Worm (Caenorhabditis elegans) whole organism, midembryonic: ENCODE results near the gene cyp-44A1.
"Not testable (repeated sequence)": the region's sequence is repeated elsewhere in the genome, so short reads cannot be mapped to it uniquely, and the experiment has no call there.

Experiments used
- T22C8.4 ChIP-seq: fragments of 200-800 bp; sonication (Bioruptor generic); IDR thresholded peaks from 2 replicates; pipeline ENCODE4 v1.3.6; 2022; ENCODE audit warnings: missing genetic modification characterization, missing compliant biosample characterization
- cog-1 ChIP-seq: sonication (generic microtip); optimal IDR thresholded peaks from 2 replicates; lab custom pipeline; 2016; ENCODE audit warnings: missing genetic modification characterization, missing compliant biosample characterization
- flt-1 ChIP-seq: fragments of 200-800 bp; sonication (Bioruptor generic); IDR thresholded peaks from 2 replicates; pipeline ENCODE4 v1.3.6; 2022; ENCODE audit warnings: missing genetic modification characterization, missing compliant biosample characterization
- klf-2 ChIP-seq: fragments of 200-800 bp; sonication (Bioruptor generic); conservative IDR thresholded peaks from 2 replicates; pipeline ENCODE4 v1.3.6; 2022; ENCODE audit warnings: missing genetic modification reagents, missing genetic modification characterization, missing compliant biosample characterization
- med-1 ChIP-seq: sonication (generic microtip); optimal IDR thresholded peaks from 2 replicates; lab custom pipeline; 2017; ENCODE audit warnings: missing genetic modification characterization, mild to moderate bottlenecking, missing compliant biosample characterization, antibody characterized with exemption, missing genetic modification reagents; ENCODE audit not compliant: insufficient read depth
- ref-1 ChIP-seq: fragments of 200-800 bp; sonication (Bioruptor generic); conservative IDR thresholded peaks from 2 replicates; pipeline ENCODE4 v1.3.6; 2022; ENCODE audit warnings: missing genetic modification reagents, missing genetic modification characterization, missing compliant biosample characterization
- tab-1 ChIP-seq: fragments of 200-800 bp; sonication (Bioruptor generic); IDR thresholded peaks from 2 replicates; pipeline ENCODE4 v1.3.6; 2022; ENCODE audit warnings: missing genetic modification characterization, missing compliant biosample characterization
- ztf-23 ChIP-seq: fragments of 200-800 bp; sonication (Bioruptor generic); IDR thresholded peaks from 2 replicates; pipeline ENCODE4 v1.3.6; 2022; ENCODE audit warnings: missing genetic modification reagents, missing genetic modification characterization, missing compliant biosample characterization
- ztf-29 ChIP-seq: fragments of 200-800 bp; sonication (Bioruptor generic); IDR thresholded peaks from 2 replicates; pipeline ENCODE4 v1.3.6; 2022; ENCODE audit warnings: missing genetic modification reagents, missing genetic modification characterization, missing compliant biosample characterization

Gene cyp-44A1

DNA sequence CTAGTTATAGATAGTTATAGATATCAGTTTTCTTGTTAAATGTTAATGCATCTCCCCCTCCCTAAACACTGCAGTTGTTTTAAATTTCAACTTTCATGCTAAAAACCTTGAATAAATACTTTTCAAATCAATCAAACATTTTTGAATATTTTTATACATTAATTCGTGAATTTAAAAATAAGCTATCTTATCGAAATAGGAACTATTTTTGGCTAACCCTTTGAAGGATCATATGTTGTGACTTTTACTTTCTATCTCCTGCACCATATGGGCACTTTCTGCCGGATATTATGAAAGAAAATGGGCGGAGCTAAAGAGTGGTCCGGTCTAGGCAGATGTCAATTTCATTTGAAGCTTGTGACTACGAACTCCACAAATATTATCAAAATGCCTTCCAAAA lies 18.8 kb downstream of the cyp-44A1 start, which contains the start of gene ZK177.11:
ZK177.11 (plus strand) TSS at position 301 of the 400 bp plus-strand sequence.
- no peak for TF ChIP-seq klf-2

- TF ChIP-seq med-1 (GFP tag; lab: Kevin White, UChicago) (no peak), flt-1 (GFP tag; lab: Robert Waterston, UW) (no peak), ztf-23 (GFP tag; lab: Robert Waterston, UW) (no peak), klf-2 (no peak), T22C8.4 (GFP tag; lab: Robert Waterston, UW) (no peak), ztf-29 (GFP tag; lab: Robert Waterston, UW) (no peak)
These were observed 21.5 kb downstream of the cyp-44A1 start, which contains the start of gene tbx-35 for ce11 chrII:5525297-5525696. Gene tbx-35 (minus strand): TSS chrII:5525397.

- TF ChIP-seq klf-2: no peak
- no peak for TF ChIP-seq T22C8.4 (GFP tag; lab: Robert Waterston, UW)
- TF ChIP-seq ref-1 (GFP tag; lab: Robert Waterston, UW): no peak
- no peak for TF ChIP-seq med-1 (GFP tag; lab: Kevin White, UChicago)
- no peak for TF ChIP-seq cog-1 (tag; lab: Kevin White, UChicago)
- no peak for TF ChIP-seq flt-1 (GFP tag; lab: Robert Waterston, UW)
- no peak for TF ChIP-seq ztf-23 (GFP tag; lab: Robert Waterston, UW)
- no peak for TF ChIP-seq ztf-29 (GFP tag; lab: Robert Waterston, UW)
- TF ChIP-seq tab-1 (GFP tag; lab: Robert Waterston, UW): no peak
These were observed 24.0 kb downstream of the cyp-44A1 start, which contains the start of gene ZK177.1 for ce11 chrII:5527841-5528240. Gene ZK177.1 (plus strand): TSS chrII:5528141.

DNA sequence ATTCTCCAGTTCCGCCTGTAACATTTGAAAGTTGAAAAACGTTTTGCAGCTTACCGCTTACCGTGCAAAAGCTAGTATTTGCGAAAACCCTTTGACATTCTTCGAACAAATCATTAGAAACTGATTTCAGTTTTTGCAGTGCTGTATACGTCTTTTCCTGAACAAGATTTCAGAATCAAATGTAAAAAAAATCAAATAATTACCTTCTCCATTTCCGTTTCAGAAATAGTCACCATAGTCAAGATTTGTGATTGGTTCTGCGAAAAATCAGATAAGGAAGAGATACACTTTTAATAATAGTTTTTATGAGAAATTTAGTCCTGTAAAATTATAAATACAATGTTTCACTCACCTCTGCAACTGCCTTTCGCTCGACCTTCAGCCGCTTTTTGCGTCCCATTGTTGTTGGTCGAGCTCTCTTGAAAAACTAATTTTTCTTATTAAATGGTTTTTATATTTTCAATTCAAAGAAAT lies 28.0 kb downstream of the cyp-44A1 start, which contains the start of gene C17C3.9:
C17C3.9 (minus strand) TSS at position 424 of the 474 bp plus-strand sequence.
- TF ChIP-seq tab-1 (GFP tag; lab: Robert Waterston, UW): no peak
- TF ChIP-seq ztf-29 (GFP tag; lab: Robert Waterston, UW): no peak
- TF ChIP-seq ztf-23 (GFP tag; lab: Robert Waterston, UW): no peak
- no peak for TF ChIP-seq klf-2
- no peak for TF ChIP-seq med-1 (GFP tag; lab: Kevin White, UChicago)
- no peak for TF ChIP-seq T22C8.4 (GFP tag; lab: Robert Waterston, UW)
- TF ChIP-seq cog-1 (tag; lab: Kevin White, UChicago): no peak
- no peak for TF ChIP-seq ref-1 (GFP tag; lab: Robert Waterston, UW)
- no peak for TF ChIP-seq flt-1 (GFP tag; lab: Robert Waterston, UW)

- TF ChIP-seq cog-1 (tag; lab: Kevin White, UChicago): no peak
- no peak for TF ChIP-seq tab-1 (GFP tag; lab: Robert Waterston, UW)
- no peak for TF ChIP-seq klf-2
- TF ChIP-seq med-1 (GFP tag; lab: Kevin White, UChicago): no peak
- TF ChIP-seq T22C8.4 (GFP tag; lab: Robert Waterston, UW): no peak
- no peak for TF ChIP-seq ref-1 (GFP tag; lab: Robert Waterston, UW)
These were observed 29.8 kb downstream of the cyp-44A1 start, which contains the start of gene hlh-26 for ce11 chrII:5533642-5534041. Gene hlh-26 (minus strand): TSS chrII:5533742.

DNA sequence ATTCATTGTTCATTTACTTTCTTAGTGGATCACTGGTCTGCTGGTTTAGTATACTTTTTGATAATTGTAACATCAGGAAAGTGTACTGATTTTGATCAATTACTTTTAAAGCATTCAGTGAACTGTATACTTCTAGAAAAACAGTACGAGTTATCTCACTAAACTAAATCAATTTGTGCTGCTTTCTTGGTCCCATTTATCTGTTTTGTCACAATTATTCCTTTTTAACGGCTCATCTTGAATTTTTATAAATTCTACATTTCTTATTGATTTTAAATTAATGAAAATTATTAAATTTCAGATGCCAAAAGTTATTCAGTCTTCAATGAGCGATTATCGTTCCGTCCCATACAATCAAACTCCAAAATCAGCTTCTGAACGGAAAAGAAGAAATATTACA lies 31.1 kb downstream of the cyp-44A1 start, which contains the start of gene hlh-25:
hlh-25 (plus strand) TSS at position 301 of the 400 bp plus-strand sequence.
- TF ChIP-seq med-1 (GFP tag; lab: Kevin White, UChicago); ztf-23 (GFP tag; lab: Robert Waterston, UW); ref-1 (GFP tag; lab: Robert Waterston, UW): not testable (repeated sequence)

DNA sequence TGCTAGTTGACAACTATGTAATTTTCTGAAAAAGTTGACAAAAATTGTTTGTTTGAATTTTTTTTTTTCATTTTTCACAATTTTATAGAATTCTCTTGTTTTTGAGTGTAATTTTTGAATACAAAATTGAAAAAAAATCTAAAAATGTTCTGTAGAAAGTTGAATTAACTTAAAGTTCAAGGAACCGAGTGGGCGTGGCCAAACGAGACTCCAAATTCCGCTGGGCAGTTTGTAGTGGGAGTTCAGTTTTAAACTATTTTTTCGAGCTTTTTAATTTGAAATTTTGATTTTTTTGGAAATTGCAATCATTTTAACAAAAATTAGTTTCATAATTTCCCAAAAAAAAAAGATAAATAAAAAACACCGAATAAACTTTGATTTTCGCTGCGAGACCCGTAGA lies 33.2 kb downstream of the cyp-44A1 start:
- TF ChIP-seq T22C8.4 (GFP tag; lab: Robert Waterston, UW) (no peak), med-1 (GFP tag; lab: Kevin White, UChicago) (no peak), ztf-23 (GFP tag; lab: Robert Waterston, UW) (no peak), cog-1 (tag; lab: Kevin White, UChicago) (no peak), ref-1 (GFP tag; lab: Robert Waterston, UW) (no peak), flt-1 (GFP tag; lab: Robert Waterston, UW) (no peak), tab-1 (GFP tag; lab: Robert Waterston, UW) (no peak), klf-2 (no peak), ztf-29 (GFP tag; lab: Robert Waterston, UW) (no peak)

ce11 chrII:5537524-5537923 lies 33.7 kb downstream of the cyp-44A1 start, which contains the start of gene C17C3.11:
Gene C17C3.11 (plus strand): TSS chrII:5537824.
- no peak for TF ChIP-seq ztf-23 (GFP tag; lab: Robert Waterston, UW)
- no peak for TF ChIP-seq ref-1 (GFP tag; lab: Robert Waterston, UW)
- TF ChIP-seq klf-2: no peak
- TF ChIP-seq ztf-29 (GFP tag; lab: Robert Waterston, UW): no peak
- no peak for TF ChIP-seq tab-1 (GFP tag; lab: Robert Waterston, UW)
- no peak for TF ChIP-seq flt-1 (GFP tag; lab: Robert Waterston, UW)
- no peak for TF ChIP-seq T22C8.4 (GFP tag; lab: Robert Waterston, UW)
- TF ChIP-seq med-1 (GFP tag; lab: Kevin White, UChicago): no peak

- not testable (repeated sequence) for TF ChIP-seq ztf-29, T22C8.4, ref-1 (GFP tag; lab: Robert Waterston, UW)
These were observed 36.3 kb downstream of the cyp-44A1 start, which contains the start of gene hlh-27 for ce11 chrII:5540113-5540512. Gene hlh-27 (minus strand): TSS chrII:5540213.

DNA sequence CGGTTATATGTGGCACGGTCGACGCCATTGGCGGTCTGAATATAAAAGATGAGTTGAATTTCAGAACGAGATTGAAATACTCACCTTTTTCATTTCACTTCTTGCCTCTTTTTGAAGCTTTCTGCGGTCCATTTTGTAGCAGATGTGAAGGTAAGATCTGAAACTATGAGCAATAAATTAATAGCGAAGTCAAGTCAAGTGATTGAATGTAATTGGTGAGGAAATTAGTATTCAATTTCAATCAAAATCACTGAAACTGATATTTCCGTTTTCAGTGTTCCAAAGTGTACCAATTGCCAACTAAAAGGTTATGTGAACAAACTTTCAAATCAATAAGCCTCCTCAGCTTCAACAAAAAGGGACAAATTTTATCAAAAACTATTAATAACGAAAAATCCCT lies 37.8 kb downstream of the cyp-44A1 start, which contains the start of gene C17C3.24:
C17C3.24 (minus strand) TSS at position 101 of the 400 bp plus-strand sequence.
- no peak for TF ChIP-seq ztf-29 (GFP tag; lab: Robert Waterston, UW)
- TF ChIP-seq ztf-23 (GFP tag; lab: Robert Waterston, UW): no peak
- no peak for TF ChIP-seq tab-1 (GFP tag; lab: Robert Waterston, UW)
